Fruit fly (Drosophila melanogaster) whole organism, embryonic: ENCODE measurements around the gene CG8541.
A peak's percentile ranks its signal among the peaks of the same experiment; 100 is the strongest.

Experiments used
- Adf1 ChIP-seq: fragments of 200-800 bp; sonication (Bioruptor generic); IDR thresholded peaks from 2 replicates; pipeline ENCODE4 v1.3.6; 2022; ENCODE audit warnings: missing biosample characterization, missing genetic modification characterization
- Asciz ChIP-seq: fragments of 200-800 bp; sonication (Bioruptor generic); optimal IDR thresholded peaks from 2 replicates; lab custom pipeline; 2017; ENCODE audit warnings: missing biosample characterization, mild to moderate bottlenecking, missing genetic modification characterization, missing genetic modification reagents
- Atf6 ChIP-seq: fragments of 200-800 bp; sonication (Bioruptor generic); IDR thresholded peaks from 2 replicates; pipeline ENCODE4 v1.3.6; 2022; ENCODE audit warnings: missing biosample characterization, missing genetic modification characterization
- Awh ChIP-seq: fragments of 200-800 bp; sonication (Bioruptor generic); IDR thresholded peaks from 2 replicates; pipeline ENCODE4, ENCODE4 v1.3.6; 2022; ENCODE audit warnings: missing biosample characterization, missing genetic modification characterization
- CG10147 ChIP-seq: fragments of 200-800 bp; sonication (Bioruptor generic); optimal IDR thresholded peaks from 2 replicates; lab custom pipeline; 2019; ENCODE audit warnings: missing biosample characterization, mild to moderate bottlenecking, missing genetic modification characterization, moderate library complexity
- CG10267 ChIP-seq: fragments of 200-800 bp; sonication (Bioruptor generic); optimal IDR thresholded peaks from 2 replicates; lab custom pipeline; 2018; ENCODE audit warnings: missing biosample characterization, mild to moderate bottlenecking, missing genetic modification characterization, moderate library complexity
- CG11093 ChIP-seq: fragments of 200-800 bp; sonication (Bioruptor generic); IDR thresholded peaks from 3 replicates; pipeline ENCODE4 v1.3.6; 2022; ENCODE audit warnings: missing biosample characterization, missing genetic modification characterization
- CG13894 ChIP-seq: fragments of 200-800 bp; sonication (Bioruptor generic); optimal IDR thresholded peaks from 3 replicates; lab custom pipeline; 2018; ENCODE audit warnings: missing biosample characterization, mild to moderate bottlenecking, missing genetic modification characterization, moderate library complexity
- CG14441 ChIP-seq: fragments of 200-800 bp; sonication (Bioruptor generic); IDR thresholded peaks from 2 replicates; pipeline ENCODE4 v1.3.6; 2022; ENCODE audit warnings: missing biosample characterization, missing genetic modification characterization
- CG14710 ChIP-seq: fragments of 200-800 bp; sonication (Bioruptor generic); optimal IDR thresholded peaks from 3 replicates; lab custom pipeline; 2019; ENCODE audit warnings: missing biosample characterization, mild to moderate bottlenecking, missing genetic modification characterization, moderate library complexity
- CG16779 ChIP-seq: fragments of 200-800 bp; sonication (Bioruptor generic); IDR thresholded peaks from 2 replicates; pipeline ENCODE4 v1.3.6; 2022; ENCODE audit warnings: missing biosample characterization, missing genetic modification characterization
- CG17328 ChIP-seq: fragments of 200-800 bp; sonication (Bioruptor generic); IDR thresholded peaks from 2 replicates; pipeline ENCODE4 v1.3.6; 2022; ENCODE audit warnings: missing biosample characterization, missing genetic modification characterization
- CG17361 ChIP-seq: fragments of 200-800 bp; sonication (Bioruptor generic); IDR thresholded peaks from 3 replicates; pipeline ENCODE4 v1.3.6; 2022; ENCODE audit warnings: missing biosample characterization, missing genetic modification characterization
- CG18262 ChIP-seq: fragments of 200-800 bp; optimal IDR thresholded peaks from 3 replicates; lab custom pipeline; 2019; ENCODE audit warnings: missing biosample characterization, mild to moderate bottlenecking, missing genetic modification characterization, moderate library complexity
- CG2199 ChIP-seq: fragments of 200-800 bp; sonication (Bioruptor generic); IDR thresholded peaks from 3 replicates; pipeline ENCODE4 v1.3.6; 2022; ENCODE audit warnings: missing biosample characterization, missing genetic modification characterization
- CG34224 ChIP-seq: fragments of 200-800 bp; sonication (Bioruptor generic); IDR thresholded peaks from 3 replicates; pipeline ENCODE4 v1.3.6; 2022; ENCODE audit warnings: missing biosample characterization, missing genetic modification characterization; ENCODE audit not compliant: partially characterized antibody
- CG6689 ChIP-seq: fragments of 200-800 bp; sonication (Bioruptor generic); IDR thresholded peaks from 2 replicates; pipeline ENCODE4 v1.3.6; 2022; ENCODE audit warnings: missing biosample characterization, missing genetic modification characterization
- CG6791 ChIP-seq: fragments of 200-800 bp; sonication (Bioruptor generic); IDR thresholded peaks from 3 replicates; pipeline ENCODE4 v1.3.6; 2022; ENCODE audit warnings: missing biosample characterization, missing genetic modification characterization; ENCODE audit not compliant: partially characterized antibody
- CG7839 ChIP-seq: fragments of 200-800 bp; sonication (Bioruptor generic); optimal IDR thresholded peaks from 3 replicates; lab custom pipeline; 2018; ENCODE audit warnings: missing biosample characterization, mild to moderate bottlenecking, missing genetic modification characterization, moderate library complexity
- CG8290 ChIP-seq, 3 experiments: fragments of 200-800 bp; sonication (Bioruptor generic); optimal IDR thresholded peaks; 2 replicates each; lab custom pipeline; 2016 to 2019; ENCODE audit warnings: missing biosample characterization in 3 of 3, missing genetic modification characterization in 3 of 3, mild to moderate bottlenecking in 2 of 3, moderate library complexity in 1 of 3
- CG8359 ChIP-seq: fragments of 200-800 bp; sonication (Bioruptor generic); optimal IDR thresholded peaks from 2 replicates; lab custom pipeline; 2017; ENCODE audit warnings: missing biosample characterization, mild to moderate bottlenecking, missing genetic modification characterization, borderline replicate concordance
- CG8388 ChIP-seq: fragments of 200-800 bp; sonication (Bioruptor generic); optimal IDR thresholded peaks from 2 replicates; lab custom pipeline; 2019; ENCODE audit warnings: missing biosample characterization, mild to moderate bottlenecking, missing genetic modification characterization, moderate library complexity
- CG9727 ChIP-seq: fragments of 200-800 bp; sonication (Bioruptor generic); optimal IDR thresholded peaks from 3 replicates; lab custom pipeline; 2017; ENCODE audit warnings: missing biosample characterization, mild to moderate bottlenecking, missing genetic modification characterization
- Camta ChIP-seq: fragments of 200-800 bp; sonication (Bioruptor generic); optimal IDR thresholded peaks from 2 replicates; lab custom pipeline; 2016; ENCODE audit warnings: missing biosample characterization, missing genetic modification characterization
- D19A ChIP-seq: fragments of 200-800 bp; optimal IDR thresholded peaks from 3 replicates; lab custom pipeline; 2019; ENCODE audit warnings: missing biosample characterization, mild to moderate bottlenecking, missing genetic modification characterization, moderate library complexity
- Dbx ChIP-seq: fragments of 200-800 bp; sonication (Bioruptor generic); IDR thresholded peaks from 3 replicates; pipeline ENCODE4 v1.3.6; 2022; ENCODE audit warnings: missing biosample characterization, missing genetic modification characterization
- E2f2 ChIP-seq: fragments of 200-800 bp; sonication (Bioruptor generic); IDR thresholded peaks from 2 replicates; pipeline ENCODE4 v1.3.6; 2022; ENCODE audit warnings: missing biosample characterization, missing genetic modification characterization
- Gug ChIP-seq: fragments of 200-800 bp; sonication (Bioruptor generic); IDR thresholded peaks from 4 replicates; pipeline ENCODE4 v1.3.6; 2022; ENCODE audit warnings: missing biosample characterization, missing genetic modification characterization
- HLH3B ChIP-seq: fragments of 200-800 bp; sonication (Bioruptor generic); IDR thresholded peaks from 2 replicates; pipeline ENCODE4 v1.3.6; 2022; ENCODE audit warnings: missing biosample characterization, missing genetic modification characterization
- HmgZ ChIP-seq: fragments of 200-800 bp; sonication (Bioruptor generic); optimal IDR thresholded peaks from 2 replicates; lab custom pipeline; 2018; ENCODE audit warnings: missing biosample characterization, mild to moderate bottlenecking, missing genetic modification characterization
- Hr51 ChIP-seq, 2 experiments: fragments of 200-800 bp; sonication (Bioruptor generic); optimal IDR thresholded peaks; 2 replicates in 1 of 2; 3 replicates in 1 of 2; lab custom pipeline; 2016 to 2018; ENCODE audit warnings: missing biosample characterization in 2 of 2, missing genetic modification characterization in 2 of 2, mild to moderate bottlenecking in 1 of 2, moderate library complexity in 1 of 2
- Nf-YC ChIP-seq: fragments of 200-800 bp; optimal IDR thresholded peaks from 3 replicates; lab custom pipeline; 2019; ENCODE audit warnings: missing biosample characterization, mild to moderate bottlenecking, missing genetic modification characterization, moderate library complexity
- Sin3A ChIP-seq: fragments of >200 bp; optimal IDR thresholded peaks from 2 replicates; lab custom pipeline; 2018
- Sox102F ChIP-seq: fragments of 200-800 bp; sonication (Bioruptor generic); optimal IDR thresholded peaks from 2 replicates; lab custom pipeline; 2018; ENCODE audit warnings: missing biosample characterization, mild to moderate bottlenecking, missing genetic modification characterization, moderate library complexity
- cas ChIP-seq: fragments of 200-800 bp; sonication (Bioruptor generic); IDR thresholded peaks from 2 replicates; pipeline ENCODE4 v1.3.6; 2022; ENCODE audit warnings: missing biosample characterization, missing genetic modification characterization
- crol ChIP-seq: fragments of 200-800 bp; sonication (Bioruptor generic); IDR thresholded peaks from 2 replicates; pipeline ENCODE4 v1.3.6; 2022; ENCODE audit warnings: missing biosample characterization, missing genetic modification characterization
- crp ChIP-seq, 2 experiments: fragments of 200-800 bp; sonication (Bioruptor generic); optimal IDR thresholded peaks; 2 replicates in 1 of 2; 3 replicates in 1 of 2; lab custom pipeline; 2017; ENCODE audit warnings: missing biosample characterization in 2 of 2, missing genetic modification characterization in 2 of 2, mild to moderate bottlenecking in 1 of 2, moderate library complexity in 1 of 2
- dmrt99B ChIP-seq: fragments of 200-800 bp; sonication (Bioruptor generic); optimal IDR thresholded peaks from 2 replicates; lab custom pipeline; 2018; ENCODE audit warnings: missing biosample characterization, mild to moderate bottlenecking, missing genetic modification characterization, moderate library complexity
- esg ChIP-seq: fragments of 200-800 bp; sonication (Bioruptor generic); conservative IDR thresholded peaks from 2 replicates; pipeline ENCODE4 v1.3.6; 2022; ENCODE audit warnings: missing biosample characterization, missing genetic modification characterization
- gem ChIP-seq: fragments of 200-800 bp; sonication (Bioruptor generic); optimal IDR thresholded peaks from 2 replicates; lab custom pipeline; 2019; ENCODE audit warnings: missing biosample characterization, mild to moderate bottlenecking, missing genetic modification characterization, moderate library complexity
- lmd ChIP-seq: fragments of 200-800 bp; sonication (Bioruptor generic); IDR thresholded peaks from 2 replicates; pipeline ENCODE4 v1.3.6; 2022; ENCODE audit warnings: missing biosample characterization, missing genetic modification characterization
- mirr ChIP-seq: fragments of 200-800 bp; sonication (Bioruptor generic); optimal IDR thresholded peaks from 3 replicates; lab custom pipeline; 2018; ENCODE audit warnings: missing biosample characterization, mild to moderate bottlenecking, missing genetic modification characterization
- phol ChIP-seq: fragments of 200-800 bp; sonication (Bioruptor generic); optimal IDR thresholded peaks from 3 replicates; lab custom pipeline; 2018; ENCODE audit warnings: missing biosample characterization, mild to moderate bottlenecking, missing genetic modification characterization, moderate library complexity
- row ChIP-seq: fragments of 200-800 bp; sonication (Bioruptor generic); IDR thresholded peaks from 3 replicates; pipeline ENCODE4 v1.3.6; 2022; ENCODE audit warnings: missing biosample characterization, missing genetic modification characterization
- slbo ChIP-seq: fragments of 200-800 bp; sonication (Bioruptor generic); IDR thresholded peaks from 2 replicates; pipeline ENCODE4 v1.3.6; 2022; ENCODE audit warnings: missing biosample characterization, missing genetic modification characterization
- so ChIP-seq: fragments of 200-800 bp; sonication (Bioruptor generic); IDR thresholded peaks from 3 replicates; pipeline ENCODE4 v1.3.6; 2022; ENCODE audit warnings: missing biosample characterization, missing genetic modification characterization
- sr ChIP-seq: fragments of 200-800 bp; sonication (Bioruptor generic); IDR thresholded peaks from 3 replicates; pipeline ENCODE4 v1.3.6; 2022; ENCODE audit warnings: missing biosample characterization, missing genetic modification characterization
- unpg ChIP-seq: fragments of 200-800 bp; sonication (Bioruptor generic); optimal IDR thresholded peaks from 3 replicates; lab custom pipeline; 2018; ENCODE audit warnings: missing biosample characterization, mild to moderate bottlenecking, missing genetic modification characterization, moderate library complexity

Gene CG8541

dm6 chr3L:7433325-7433827 lies 38.0 kb upstream of the CG8541 start (continued):
- TF ChIP-seq CG17361 (GFP tag; lab: Robert Waterston, UW): peak; percentile 28; the same call in 1 of the 3 replicates
- TF ChIP-seq CG2199: peak; percentile 57; the same call in 1 of the 3 replicates
- no peak for TF ChIP-seq so (GFP tag; lab: Robert Waterston, UW)
- TF ChIP-seq crol: peak; percentile 96
- 0 out of 3 replicates have a peak, but pooled peaks have one; percentile 15 for TF ChIP-seq CG34224
- no peak for TF ChIP-seq Awh
- TF ChIP-seq CG8388 (GFP tag; lab: Kevin White, UChicago): peak; percentile 11
- TF ChIP-seq unpg: peak; percentile 42
- 0 out of 2 replicates have a peak, but pooled peaks have one; percentile 28 for TF ChIP-seq CG6689
- peak; percentile 28 for TF ChIP-seq CG13894
- TF ChIP-seq phol (tag; lab: Kevin White, UChicago): peak; percentile 52
- peak; percentile 19 for TF ChIP-seq CG14710
- no peak for TF ChIP-seq CG16779
- peak; percentile 27 for TF ChIP-seq D19A
- TF ChIP-seq Atf6: peak; percentile 48; the same call in 1 of the 2 replicates
- TF ChIP-seq Nf-YC: peak; percentile 4
- peak; percentile 91 for TF ChIP-seq sr (GFP tag; lab: Robert Waterston, UW)
- peak; percentile 35; the same call in 1 of the 2 replicates for TF ChIP-seq slbo (GFP tag; lab: Robert Waterston, UW)
- peak; percentile 56 for TF ChIP-seq CG18262
- TF ChIP-seq cas (GFP tag; lab: Robert Waterston, UW): no peak
- peak in 1 of 2 experiments; percentile 29 for TF ChIP-seq Hr51 (GFP tag; optimal IDR thresholded peaks at IDR 0.05; lab: Kevin White, UChicago)
- peak; percentile 33; the same call in 1 of the 2 replicates for TF ChIP-seq HLH3B (GFP tag; lab: Robert Waterston, UW)
- TF ChIP-seq CG14441 (GFP tag; lab: Robert Waterston, UW): peak; percentile 12; the same call in 1 of the 2 replicates
- peak; percentile 27 for TF ChIP-seq HmgZ
- no peak for TF ChIP-seq Camta (GFP tag; lab: Kevin White, UChicago)
- TF ChIP-seq CG9727 (GFP tag; lab: Kevin White, UChicago): peak; percentile 9
- peak; percentile 10 for TF ChIP-seq mirr (GFP tag; lab: Kevin White, UChicago)
- 0 out of 2 replicates have a peak, but pooled peaks have one; percentile 12 for TF ChIP-seq E2f2 (GFP tag; lab: Robert Waterston, UW)
- peak; percentile 20; the same call in 1 of the 2 replicates for TF ChIP-seq CG17328
- peak; percentile 58 for TF ChIP-seq gem (tag; lab: Kevin White, UChicago)
- TF ChIP-seq Sin3A: no peak
- TF ChIP-seq dmrt99B (tag; lab: Kevin White, UChicago): peak; percentile 33
- peak; percentile 36; the same call in 1 of the 2 replicates for TF ChIP-seq esg (GFP tag; lab: Robert Waterston, UW)
- TF ChIP-seq row: peak; percentile 48; the same call in 1 of the 3 replicates
- TF ChIP-seq lmd (GFP tag; lab: Robert Waterston, UW): peak; percentile 49
- no peak for TF ChIP-seq CG8290 (GFP tag; optimal IDR thresholded peaks at IDR 0.05; lab: Kevin White, UChicago)
- peak in 1 of 2 experiments; percentile 51 for TF ChIP-seq CG8290 (tag; optimal IDR thresholded peaks at IDR 0.05; lab: Kevin White, UChicago)
- TF ChIP-seq Adf1 (GFP tag; lab: Robert Waterston, UW): peak; percentile 34; the same call in 1 of the 2 replicates
- 0 out of 4 replicates have a peak, but pooled peaks have one; percentile 6 for TF ChIP-seq Gug (GFP tag; lab: Robert Waterston, UW)
- no peak for TF ChIP-seq crp (GFP tag; optimal IDR thresholded peaks at IDR 0.05; lab: Kevin White, UChicago)
- TF ChIP-seq Dbx (GFP tag; lab: Robert Waterston, UW): 0 out of 3 replicates have a peak, but pooled peaks have one; percentile 39
- no peak for TF ChIP-seq CG8359 (GFP tag; lab: Kevin White, UChicago)
- TF ChIP-seq CG10267 (tag; lab: Kevin White, UChicago): peak; percentile 2
- peak; percentile 27 for TF ChIP-seq CG7839 (tag; lab: Kevin White, UChicago)
- peak; percentile 28 for TF ChIP-seq Asciz (GFP tag; lab: Kevin White, UChicago)
- no peak for TF ChIP-seq CG11093
- peak; percentile 35 for TF ChIP-seq Sox102F (GFP tag; lab: Kevin White, UChicago)
- peak; percentile 10; the same call in 1 of the 3 replicates for TF ChIP-seq CG6791 (GFP tag; lab: Robert Waterston, UW)
- TF ChIP-seq CG10147 (GFP tag; lab: Kevin White, UChicago): no peak
